Worm (Caenorhabditis elegans) whole organism, L1 larva: ENCODE results near the gene his-48.

Source experiments
- lin-14 ChIP-seq: fragments of 200-800 bp; sonication (Bioruptor generic); optimal IDR thresholded peaks from 2 replicates; lab custom pipeline; 2018; ENCODE audit warnings: mild to moderate bottlenecking, missing genetic modification characterization, moderate library complexity, missing compliant biosample characterization
- mep-1 ChIP-seq: fragments of 150-350 bp; optimal IDR thresholded peaks from 2 replicates; lab custom pipeline; 2014; ENCODE audit warnings: missing biosample characterization, missing genetic modification characterization

- TF ChIP-seq mep-1 (tag; lab: Kevin White, UChicago) = no peak
- no peak for TF ChIP-seq lin-14
Observed at ce11 chrIV:11287511-11287910, 37.0 kb upstream of the his-48 start, which contains the start of gene F54D1.6.
